Worm (Caenorhabditis elegans) whole organism, young adult: ENCODE measurements around the gene ZK470.4.

Experiments used
- B0336.3 ChIP-seq: fragments of 200-800 bp; sonication (Bioruptor generic); IDR thresholded peaks from 2 replicates; pipeline ENCODE4 v1.3.6; 2022; ENCODE audit warnings: missing genetic modification characterization, missing compliant biosample characterization
- C06A6.2 ChIP-seq: fragments of 200-800 bp; sonication (Bioruptor generic); conservative IDR thresholded peaks from 2 replicates; pipeline ENCODE4 v1.3.6; 2022; ENCODE audit warnings: missing genetic modification characterization, missing compliant biosample characterization
- F33H1.4 ChIP-seq: fragments of 200-800 bp; sonication (Bioruptor generic); IDR thresholded peaks from 2 replicates; pipeline ENCODE4 v1.3.6; 2022; ENCODE audit warnings: missing genetic modification reagents, missing genetic modification characterization, missing compliant biosample characterization
- F49E8.2 ChIP-seq: sonication (generic microtip); optimal IDR thresholded peaks from 3 replicates; lab custom pipeline; 2017; ENCODE audit warnings: missing genetic modification characterization, mild to moderate bottlenecking, missing compliant biosample characterization, antibody characterized with exemption, moderate library complexity; ENCODE audit not compliant: insufficient read depth
- K11D2.4 ChIP-seq: fragments of 200-800 bp; sonication (Bioruptor generic); IDR thresholded peaks from 2 replicates; pipeline ENCODE4 v1.3.6; 2022; ENCODE audit warnings: missing genetic modification reagents, missing genetic modification characterization, missing compliant biosample characterization
- K12H6.12 ChIP-seq: fragments of 200-800 bp; sonication (Bioruptor generic); optimal IDR thresholded peaks from 2 replicates; lab custom pipeline; 2018; ENCODE audit warnings: mild to moderate bottlenecking, missing genetic modification characterization, missing compliant biosample characterization
- T07F8.4 ChIP-seq: sonication (generic microtip); optimal IDR thresholded peaks from 2 replicates; lab custom pipeline; 2016; ENCODE audit warnings: mild to moderate bottlenecking, missing genetic modification characterization, moderate library complexity, missing compliant biosample characterization
- Y53F4B.3 ChIP-seq: fragments of 200-800 bp; sonication (Bioruptor generic); IDR thresholded peaks from 2 replicates; pipeline ENCODE4 v1.3.6; 2022; ENCODE audit warnings: missing genetic modification reagents, missing genetic modification characterization, missing compliant biosample characterization
- Y79H2A.3 ChIP-seq: fragments of 200-800 bp; sonication (Bioruptor generic); conservative IDR thresholded peaks from 2 replicates; pipeline ENCODE4 v1.3.6; 2022; ENCODE audit warnings: missing genetic modification reagents, missing genetic modification characterization, missing compliant biosample characterization
- ZK185.1 ChIP-seq: sonication (generic microtip); optimal IDR thresholded peaks from 2 replicates; lab custom pipeline; 2016; ENCODE audit warnings: mild to moderate bottlenecking, missing genetic modification characterization, missing compliant biosample characterization; ENCODE audit not compliant: poor library complexity, severe bottlenecking
- ama-1 ChIP-seq, 3 experiments: fragments of 150-350 bp in 1 of 3; sonication (generic microtip) in 2 of 3; optimal IDR thresholded peaks; 2 replicates each; lab custom pipeline; 2014 to 2018; ENCODE audit warnings: missing biosample characterization in 2 of 3, missing genetic modification characterization in 2 of 3, missing genetic modification reagents in 2 of 3
- atf-7 ChIP-seq: sonication (generic microtip); optimal IDR thresholded peaks from 2 replicates; lab custom pipeline; 2017; ENCODE audit warnings: mild to moderate bottlenecking, missing genetic modification characterization, missing compliant biosample characterization
- athp-1 ChIP-seq: sonication (generic microtip); optimal IDR thresholded peaks from 2 replicates; lab custom pipeline; 2017; ENCODE audit warnings: mild to moderate bottlenecking, missing genetic modification characterization, missing compliant biosample characterization
- ccch-3 ChIP-seq: fragments of 200-800 bp; sonication (Bioruptor generic); optimal IDR thresholded peaks from 2 replicates; lab custom pipeline; 2018; ENCODE audit warnings: mild to moderate bottlenecking, missing genetic modification characterization, missing compliant biosample characterization
- cebp-1 ChIP-seq, 2 experiments: fragments of 200-800 bp in 1 of 2; sonication (Bioruptor generic) in 1 of 2; sonication (generic microtip) in 1 of 2; IDR thresholded peaks in 1 of 2; optimal IDR thresholded peaks in 1 of 2; 2 replicates each; pipeline versions ENCODE4 v1.3.6 to Lab custom; 2017 to 2022; ENCODE audit warnings: missing compliant biosample characterization in 2 of 2, missing genetic modification characterization in 2 of 2, mild to moderate bottlenecking in 1 of 2, missing genetic modification reagents in 1 of 2, moderate library complexity in 1 of 2
- ceh-27 ChIP-seq: fragments of 200-800 bp; sonication (Bioruptor generic); optimal IDR thresholded peaks from 2 replicates; lab custom pipeline; 2018; ENCODE audit warnings: mild to moderate bottlenecking, missing genetic modification characterization, moderate library complexity, missing compliant biosample characterization
- ceh-40 ChIP-seq: fragments of 200-800 bp; sonication (Bioruptor generic); IDR thresholded peaks from 2 replicates; pipeline ENCODE4 v1.3.6; 2022; ENCODE audit warnings: missing genetic modification characterization, missing compliant biosample characterization
- ceh-58 ChIP-seq: fragments of 200-800 bp; sonication (Bioruptor generic); IDR thresholded peaks from 2 replicates; pipeline ENCODE4 v1.3.6; 2022; ENCODE audit warnings: missing genetic modification characterization, missing compliant biosample characterization
- ceh-79 ChIP-seq: sonication (generic microtip); optimal IDR thresholded peaks from 2 replicates; lab custom pipeline; 2017; ENCODE audit warnings: mild to moderate bottlenecking, missing genetic modification characterization, missing compliant biosample characterization
- chd-7 ChIP-seq: sonication (generic microtip); optimal IDR thresholded peaks from 2 replicates; lab custom pipeline; 2016; ENCODE audit warnings: mild to moderate bottlenecking, missing genetic modification characterization, moderate library complexity, missing compliant biosample characterization
- die-1 ChIP-seq: sonication (generic microtip); optimal IDR thresholded peaks from 2 replicates; lab custom pipeline; 2016; ENCODE audit warnings: missing genotype, mild to moderate bottlenecking, missing genetic modification characterization, missing compliant biosample characterization
- egl-18 ChIP-seq: fragments of 200-800 bp; sonication (Bioruptor generic); IDR thresholded peaks from 2 replicates; pipeline ENCODE4 v1.3.6; 2022; ENCODE audit warnings: missing genetic modification reagents, missing genetic modification characterization, missing compliant biosample characterization
- egrh-3 ChIP-seq: fragments of 200-800 bp; sonication (Bioruptor generic); IDR thresholded peaks from 2 replicates; pipeline ENCODE4 v1.3.6; 2022; ENCODE audit warnings: missing genetic modification reagents, missing genetic modification characterization, missing compliant biosample characterization
- hrde-1 ChIP-seq: sonication (generic microtip); optimal IDR thresholded peaks from 2 replicates; lab custom pipeline; 2016; ENCODE audit warnings: missing genetic modification characterization, mild to moderate bottlenecking, missing compliant biosample characterization, moderate library complexity, missing genotype, missing genetic modification reagents, borderline replicate concordance
- let-607 ChIP-seq, 2 experiments: fragments of 200-800 bp in 1 of 2; sonication (Bioruptor generic) in 1 of 2; sonication (generic microtip) in 1 of 2; optimal IDR thresholded peaks; 2 replicates each; lab custom pipeline; 2016 to 2018; ENCODE audit warnings: mild to moderate bottlenecking in 2 of 2, missing compliant biosample characterization in 2 of 2, missing genetic modification characterization in 2 of 2, moderate library complexity in 2 of 2, missing genotype in 1 of 2
- lin-26 ChIP-seq: fragments of 200-800 bp; sonication (Bioruptor generic); IDR thresholded peaks from 2 replicates; pipeline ENCODE4 v1.3.6; 2022; ENCODE audit warnings: missing genetic modification reagents, missing genetic modification characterization, missing compliant biosample characterization
- lin-40 ChIP-seq: sonication (generic microtip); optimal IDR thresholded peaks from 2 replicates; lab custom pipeline; 2016; ENCODE audit warnings: missing genetic modification characterization, mild to moderate bottlenecking, missing compliant biosample characterization, missing genotype, missing genetic modification reagents
- lin-54 ChIP-seq: fragments of 200-800 bp; sonication (Bioruptor generic); optimal IDR thresholded peaks from 2 replicates; lab custom pipeline; 2018; ENCODE audit warnings: mild to moderate bottlenecking, missing genetic modification characterization, missing compliant biosample characterization
- lsy-27 ChIP-seq: sonication (generic microtip); optimal IDR thresholded peaks from 2 replicates; lab custom pipeline; 2017; ENCODE audit warnings: missing genetic modification characterization, mild to moderate bottlenecking, missing compliant biosample characterization, antibody characterized with exemption, missing genotype, borderline replicate concordance; ENCODE audit not compliant: insufficient read depth
- madf-6 ChIP-seq: fragments of 200-800 bp; sonication (Bioruptor generic); IDR thresholded peaks from 2 replicates; pipeline ENCODE4 v1.3.6; 2022; ENCODE audit warnings: missing genetic modification reagents, missing genetic modification characterization, missing compliant biosample characterization
- mcd-1 ChIP-seq: fragments of 200-800 bp; sonication (Bioruptor generic); IDR thresholded peaks from 2 replicates; pipeline ENCODE4 v1.3.6; 2022; ENCODE audit warnings: missing genetic modification reagents, missing genetic modification characterization, missing compliant biosample characterization
- nhr-80 ChIP-seq: sonication (generic microtip); optimal IDR thresholded peaks from 2 replicates; lab custom pipeline; 2016; ENCODE audit warnings: missing genetic modification characterization, missing compliant biosample characterization
- rcor-1 ChIP-seq: fragments of 200-800 bp; sonication (Bioruptor generic); IDR thresholded peaks from 2 replicates; pipeline ENCODE4 v1.3.6; 2022; ENCODE audit warnings: missing genetic modification reagents, missing genetic modification characterization, missing compliant biosample characterization
- rec-8 ChIP-seq, 2 experiments: sonication (generic microtip); optimal IDR thresholded peaks; 2 replicates each; lab custom pipeline; 2016; ENCODE audit warnings: mild to moderate bottlenecking in 2 of 2, missing genetic modification characterization in 2 of 2, missing genetic modification reagents in 2 of 2, missing genotype in 2 of 2, missing biosample characterization in 1 of 2, missing compliant biosample characterization in 1 of 2, moderate library complexity in 1 of 2
- rpc-1 ChIP-seq, 2 experiments: fragments of 150-350 bp in 1 of 2; sonication (generic microtip) in 1 of 2; optimal IDR thresholded peaks; 2 replicates each; lab custom pipeline; 2014 to 2018; ENCODE audit warnings: missing biosample characterization in 1 of 2, missing genetic modification characterization in 1 of 2, missing genetic modification reagents in 1 of 2, missing genotype in 1 of 2
- sea-2 ChIP-seq: fragments of 200-800 bp; sonication (Bioruptor generic); IDR thresholded peaks from 2 replicates; pipeline ENCODE4 v1.3.6; 2022; ENCODE audit warnings: missing genetic modification characterization, missing compliant biosample characterization
- snpc-1.1 ChIP-seq: sonication (generic microtip); optimal IDR thresholded peaks from 2 replicates; lab custom pipeline; 2017; ENCODE audit warnings: missing genetic modification characterization, mild to moderate bottlenecking, missing compliant biosample characterization, antibody characterized with exemption, moderate library complexity, missing genotype, missing genetic modification reagents; ENCODE audit not compliant: insufficient read depth
- xnd-1 ChIP-seq: sonication (generic microtip); optimal IDR thresholded peaks from 2 replicates; lab custom pipeline; 2016; ENCODE audit warnings: missing genotype, missing genetic modification reagents, missing genetic modification characterization, missing compliant biosample characterization
- zfh-2 ChIP-seq: fragments of 200-800 bp; sonication (Bioruptor generic); conservative IDR thresholded peaks from 2 replicates; pipeline ENCODE4 v1.3.6; 2022; ENCODE audit warnings: missing genetic modification reagents, missing genetic modification characterization, missing compliant biosample characterization

ZK470.4 gene

DNA sequence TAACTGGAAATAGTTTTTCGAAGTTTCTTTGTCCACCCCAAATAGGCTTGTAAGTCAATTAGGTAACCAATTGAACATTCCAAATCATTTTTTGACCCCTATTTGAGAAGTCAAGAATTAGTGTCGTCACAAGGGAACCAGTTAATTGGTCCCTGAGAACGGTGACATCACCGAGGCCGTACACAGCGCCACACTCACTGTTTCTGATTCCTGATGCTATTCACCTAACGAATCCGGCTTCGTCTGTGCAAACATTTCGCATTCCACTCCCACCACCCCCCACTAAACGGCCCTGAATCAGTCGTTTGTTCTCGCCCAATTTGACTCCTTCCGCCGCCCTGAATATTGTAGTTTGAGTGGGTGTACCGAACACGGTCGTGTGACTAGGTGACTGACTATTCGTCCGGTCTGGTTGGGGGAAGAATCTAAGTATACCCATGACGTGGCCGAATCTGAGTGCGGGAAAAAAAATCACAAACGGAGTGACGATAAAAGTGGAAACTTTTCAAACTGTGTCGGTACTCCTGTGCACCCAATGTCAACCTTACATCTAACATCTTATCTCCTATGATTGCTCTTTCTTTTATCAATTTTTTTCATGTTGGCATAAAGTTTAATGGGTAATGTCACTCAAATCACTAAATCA is 4.7 kb upstream of the ZK470.4 start (continued):
- TF ChIP-seq rcor-1 (GFP tag; lab: Robert Waterston, UW) (no peak), lsy-27 (no peak), athp-1 (tag; lab: Kevin White, UChicago) (no peak), K12H6.12 (tag; lab: Kevin White, UChicago) (peak; percentile 18), ceh-58 (no peak), die-1 (no peak), mcd-1 (GFP tag; lab: Robert Waterston, UW) (0 out of 2 replicates have a peak, but pooled peaks have one; percentile 9), K11D2.4 (GFP tag; lab: Robert Waterston, UW) (peak; percentile 23; the same call in 1 of the 2 replicates), rec-8 (tag; optimal IDR thresholded peaks at IDR 0.05; lab: Kevin White, UChicago) (no peak), chd-7 (tag; lab: Kevin White, UChicago) (no peak), atf-7 (tag; lab: Kevin White, UChicago) (peak; percentile 8), B0336.3 (0 out of 2 replicates have a peak, but pooled peaks have one; percentile 11), nhr-80 (tag; lab: Kevin White, UChicago) (peak; percentile 40), F49E8.2 (tag; lab: Kevin White, UChicago) (no peak), ceh-40 (GFP tag; lab: Robert Waterston, UW) (peak; percentile 38; the same call in 1 of the 2 replicates), snpc-1.1 (tag; lab: Kevin White, UChicago) (no peak), egrh-3 (GFP tag; lab: Robert Waterston, UW) (0 out of 2 replicates have a peak, but pooled peaks have one; percentile 10), ceh-79 (tag; lab: Kevin White, UChicago) (no peak), Y79H2A.3 (GFP tag; lab: Robert Waterston, UW) (no peak), ZK185.1 (tag; lab: Kevin White, UChicago) (no peak), ccch-3 (no peak), ceh-27 (GFP tag; lab: Kevin White, UChicago) (peak; percentile 44), zfh-2 (0 out of 2 replicates have a peak, but pooled peaks have one; percentile 31), madf-6 (GFP tag; lab: Robert Waterston, UW) (0 out of 2 replicates have a peak, but pooled peaks have one; percentile 15), lin-54 (GFP tag; lab: Kevin White, UChicago) (no peak), F33H1.4 (no peak), C06A6.2 (GFP tag; lab: Robert Waterston, UW) (0 out of 2 replicates have a peak, but pooled peaks have one; percentile 15), ama-1 (optimal IDR thresholded peaks at IDR 0.05; lab: Kevin White, UChicago) (no peak), ama-1 (GFP tag; optimal IDR thresholded peaks at IDR 0.05; lab: Kevin White, UChicago) (no peak), lin-26 (0 out of 2 replicates have a peak, but pooled peaks have one; percentile 11), let-607 (tag; optimal IDR thresholded peaks at IDR 0.05; lab: Kevin White, UChicago) (peak; percentile 77 to 81), cebp-1 (GFP tag; IDR thresholded peaks at IDR 0.05; lab: Robert Waterston, UW) (no peak), cebp-1 (tag; optimal IDR thresholded peaks at IDR 0.05; lab: Kevin White, UChicago) (peak; percentile 51), Y53F4B.3 (GFP tag; lab: Robert Waterston, UW) (no peak), egl-18 (no peak), xnd-1 (no peak), hrde-1 (no peak), rpc-1 (optimal IDR thresholded peaks at IDR 0.05; lab: Kevin White, UChicago) (no peak), rpc-1 (tag; optimal IDR thresholded peaks at IDR 0.05; lab: Kevin White, UChicago) (no peak), T07F8.4 (tag; lab: Kevin White, UChicago) (no peak), sea-2 (GFP tag; lab: Robert Waterston, UW) (no peak), lin-40 (tag; lab: Kevin White, UChicago) (no peak)
